Worm (Caenorhabditis elegans) whole organism, dauer: ENCODE data around the gene ucr-2.1.

Experiments
- unc-62 ChIP-seq: sonication (generic microtip); optimal IDR thresholded peaks from 2 replicates; lab custom pipeline; 2017; ENCODE audit warnings: missing biosample characterization, missing genetic modification reagents, missing genetic modification characterization

The ucr-2.1 gene

DNA sequence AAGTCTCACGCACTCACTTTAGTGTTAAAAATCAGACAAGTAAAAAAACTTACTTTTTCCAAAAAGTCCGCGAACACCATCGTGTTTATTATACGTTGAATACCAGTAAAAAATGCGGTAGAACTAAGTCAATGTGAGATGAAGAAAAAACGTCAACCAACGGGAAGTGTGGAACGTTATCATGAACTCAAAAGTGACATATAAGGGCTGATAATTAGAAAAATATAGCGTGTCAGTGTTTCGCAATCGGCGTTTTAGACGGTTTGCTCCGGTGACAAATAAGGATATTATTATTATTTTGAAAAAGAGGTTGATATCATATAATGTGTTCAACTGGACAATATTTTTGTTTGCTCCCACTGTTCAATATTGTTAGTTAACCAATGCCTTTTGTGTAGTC, 13.3 kb upstream of the ucr-2.1 start:
- no peak for TF ChIP-seq unc-62 (GFP tag; lab: Kevin White, UChicago)

ce11 chrX:12005499-12005959, 12.7 kb upstream of the ucr-2.1 start, which contains the start of gene sma-5:
Gene sma-5, minus strand, starts transcription at chrX:12005549.
- no peak for TF ChIP-seq unc-62 (GFP tag; lab: Kevin White, UChicago)

- no peak for TF ChIP-seq unc-62 (GFP tag; lab: Kevin White, UChicago)
These were observed 11.8 kb upstream of the ucr-2.1 start for ce11 chrX:12006470-12006869.

- no peak for TF ChIP-seq unc-62 (GFP tag; lab: Kevin White, UChicago)
These were observed 10.2 kb upstream of the ucr-2.1 start for ce11 chrX:12007905-12008466.

DNA sequence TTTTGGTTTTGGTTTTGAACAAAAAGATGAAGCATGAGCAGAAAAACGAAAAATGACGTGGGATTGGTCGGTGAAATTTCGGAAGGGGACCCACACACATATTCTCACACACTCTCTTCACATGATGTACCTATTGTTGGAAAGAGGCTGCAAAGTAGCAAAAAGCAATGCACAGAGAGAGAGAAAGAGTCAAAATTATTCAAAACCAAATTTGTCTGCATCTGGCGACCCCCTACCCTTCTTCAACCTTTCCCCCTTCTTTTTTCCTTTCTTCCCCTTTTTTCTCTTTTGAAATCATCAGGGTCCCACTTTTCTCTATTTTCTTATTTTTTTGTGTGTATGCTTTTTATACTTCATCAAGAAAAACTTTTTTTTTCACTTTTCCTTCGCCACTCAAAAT, 3.2 kb downstream of the ucr-2.1 start:
- TF ChIP-seq unc-62 (GFP tag; lab: Kevin White, UChicago), result no peak

DNA sequence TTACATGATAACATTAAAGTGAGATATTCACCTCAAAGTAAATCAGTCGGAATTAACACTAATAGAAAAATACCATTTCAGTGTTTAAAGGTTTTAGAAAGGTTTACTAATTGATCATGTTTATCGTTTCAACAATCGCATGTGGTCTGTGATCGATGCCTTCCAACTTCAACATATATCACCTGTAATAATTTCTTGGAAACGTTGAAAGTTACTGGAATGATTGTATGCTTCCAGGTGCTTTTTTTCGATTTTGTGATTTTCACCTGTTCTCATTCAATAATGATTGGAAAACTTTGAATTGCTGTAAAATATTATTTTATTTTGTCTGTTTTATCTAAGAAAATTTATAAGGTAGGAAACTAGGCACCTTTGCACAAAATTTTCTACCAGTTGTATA, 4.3 kb downstream of the ucr-2.1 start:
- no peak for TF ChIP-seq unc-62 (GFP tag; lab: Kevin White, UChicago)

DNA sequence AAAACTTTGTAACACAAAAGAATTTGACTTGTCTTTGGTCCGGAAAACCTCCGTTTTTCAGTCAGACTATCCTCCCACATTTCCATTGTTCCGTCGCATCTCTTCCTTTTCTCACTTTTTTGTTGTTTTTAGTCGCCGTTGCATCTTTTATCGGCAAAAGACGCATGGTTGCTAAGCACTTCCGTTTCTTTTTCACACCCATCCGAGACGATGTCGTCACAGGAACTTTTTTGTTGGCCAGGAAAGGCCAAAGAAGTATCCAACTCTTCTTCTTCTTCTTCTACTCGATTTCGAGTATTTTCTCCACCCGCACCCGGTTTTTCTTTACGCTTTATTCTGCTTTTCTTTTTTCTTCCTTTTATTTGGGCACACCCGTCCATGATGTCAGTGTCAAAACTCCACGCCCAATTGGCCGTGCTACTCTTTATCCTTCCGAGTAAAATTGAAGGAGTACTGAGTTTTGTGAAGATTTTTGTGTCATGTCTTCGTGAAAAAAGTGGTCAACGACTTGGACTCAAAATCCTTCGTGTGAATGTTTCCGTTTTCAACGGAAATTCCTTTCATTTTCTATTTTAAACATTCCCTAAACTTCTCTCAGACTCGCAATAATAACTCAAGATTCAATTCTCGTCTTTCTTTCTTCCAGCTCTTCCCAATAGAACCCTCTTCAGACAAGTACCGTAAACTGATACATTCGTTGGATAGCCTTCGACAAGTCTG, 7.0 kb downstream of the ucr-2.1 start, which contains the start of gene B0198.2:
Gene B0198.2, plus strand, starts transcription at position 670 of the 720 bp plus-strand sequence.
- no peak for TF ChIP-seq unc-62 (GFP tag; lab: Kevin White, UChicago)

- TF ChIP-seq unc-62 (GFP tag; lab: Kevin White, UChicago), result no peak
These were observed 15.7 kb downstream of the ucr-2.1 start, which contains the start of gene tsp-20 for ce11 chrX:12033937-12034336. Gene tsp-20, minus strand, starts transcription at chrX:12034037.

DNA sequence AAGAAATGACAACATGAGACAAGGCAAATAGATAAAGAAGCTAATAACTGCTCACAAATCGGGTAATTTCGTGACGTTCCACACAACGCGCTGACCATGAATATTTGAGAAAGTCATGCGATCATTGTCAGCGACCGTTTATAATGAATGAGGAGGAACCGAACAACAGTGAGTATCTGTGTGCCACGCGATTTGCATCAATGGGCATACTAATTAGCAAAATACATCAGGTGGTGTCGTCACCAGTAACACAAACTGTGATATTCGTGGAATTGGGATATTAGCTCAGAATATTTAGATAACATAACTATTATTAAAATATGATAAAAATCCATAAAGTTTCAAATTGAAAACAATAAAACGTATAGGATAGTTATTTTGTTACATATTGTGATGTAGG, 16.4 kb downstream of the ucr-2.1 start:
- TF ChIP-seq unc-62 (GFP tag; lab: Kevin White, UChicago), result no peak

DNA sequence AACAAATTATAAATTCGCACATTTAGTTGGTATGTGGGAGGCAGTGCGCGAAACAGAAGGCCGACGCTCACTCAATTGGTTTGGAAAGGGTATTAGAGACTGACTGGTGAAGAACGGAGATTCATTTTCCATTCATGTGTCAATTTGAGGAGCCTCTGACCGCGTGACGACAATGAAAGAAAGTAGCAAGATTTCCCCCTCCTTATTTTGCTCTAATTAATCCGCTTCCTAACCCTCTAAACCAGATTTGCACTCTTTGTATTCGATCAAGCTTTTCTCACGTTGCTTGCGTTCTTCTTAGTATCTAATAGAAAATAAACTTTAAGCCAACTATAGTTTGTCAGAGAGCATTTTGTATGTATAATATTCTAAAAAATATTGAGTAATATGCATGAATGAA, 17.9 kb downstream of the ucr-2.1 start:
- TF ChIP-seq unc-62 (GFP tag; lab: Kevin White, UChicago), result no peak

DNA sequence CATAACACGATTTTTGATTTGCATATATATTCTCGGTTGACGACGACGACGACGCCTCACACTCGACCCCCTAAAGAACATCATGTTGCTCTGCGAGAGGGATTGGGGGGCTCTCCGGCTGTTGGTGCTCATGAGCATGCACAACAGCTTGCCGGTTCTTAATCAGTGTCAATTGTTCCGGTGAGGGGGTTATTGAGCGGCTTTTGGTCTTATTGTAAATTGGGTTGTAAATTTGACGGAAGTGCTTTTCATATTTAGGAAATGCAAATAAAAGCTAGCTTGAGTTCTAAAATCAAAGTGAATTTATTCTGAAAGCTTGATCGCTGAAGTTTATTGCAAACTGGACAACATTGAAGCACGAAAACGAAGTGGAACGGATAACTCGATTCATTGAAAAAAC, 19.7 kb downstream of the ucr-2.1 start:
- TF ChIP-seq unc-62 (GFP tag; lab: Kevin White, UChicago), result no peak

DNA sequence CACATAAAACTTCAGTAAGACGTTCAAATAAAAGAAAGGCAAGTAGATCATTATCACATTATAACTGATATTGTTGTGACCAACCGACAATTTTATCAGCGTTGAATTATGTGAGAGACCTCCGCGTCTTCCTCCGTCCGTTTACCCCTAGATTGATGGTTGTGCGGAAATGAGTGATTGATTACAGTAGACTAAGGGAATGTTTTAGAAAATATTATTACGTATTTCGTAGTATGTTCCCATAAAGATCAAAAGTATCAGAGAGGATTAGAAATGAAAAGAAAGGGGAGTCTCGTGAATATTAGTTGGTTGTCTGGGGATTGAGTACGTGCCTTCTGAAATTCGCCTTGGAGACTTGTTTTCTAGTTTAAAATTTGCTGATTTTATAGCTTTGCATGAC, 20.5 kb downstream of the ucr-2.1 start:
- TF ChIP-seq unc-62 (GFP tag; lab: Kevin White, UChicago), result no peak

DNA sequence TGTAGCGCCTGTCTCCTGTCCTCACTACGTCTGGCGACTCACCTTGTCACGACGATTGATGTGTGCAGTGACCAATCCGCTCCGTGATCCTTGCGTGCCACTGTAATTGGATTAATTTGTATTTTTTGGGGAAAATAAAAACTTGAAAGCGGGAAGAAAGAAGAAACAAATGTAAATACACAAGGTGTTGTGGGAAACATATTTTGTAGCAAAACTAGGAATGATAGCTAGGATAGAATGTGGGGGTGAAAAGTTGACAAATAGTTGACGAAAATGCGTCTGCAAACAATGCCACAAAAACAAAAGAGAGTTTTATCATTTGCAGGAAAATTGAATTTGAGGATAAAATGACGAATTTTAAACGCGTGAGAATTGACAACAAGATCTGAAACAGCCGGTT, 38.7 kb downstream of the ucr-2.1 start, which contains the start of gene B0198.3:
Gene B0198.3, minus strand, starts transcription at position 101 of the 400 bp plus-strand sequence.
- TF ChIP-seq unc-62 (GFP tag; lab: Kevin White, UChicago), result no peak

DNA sequence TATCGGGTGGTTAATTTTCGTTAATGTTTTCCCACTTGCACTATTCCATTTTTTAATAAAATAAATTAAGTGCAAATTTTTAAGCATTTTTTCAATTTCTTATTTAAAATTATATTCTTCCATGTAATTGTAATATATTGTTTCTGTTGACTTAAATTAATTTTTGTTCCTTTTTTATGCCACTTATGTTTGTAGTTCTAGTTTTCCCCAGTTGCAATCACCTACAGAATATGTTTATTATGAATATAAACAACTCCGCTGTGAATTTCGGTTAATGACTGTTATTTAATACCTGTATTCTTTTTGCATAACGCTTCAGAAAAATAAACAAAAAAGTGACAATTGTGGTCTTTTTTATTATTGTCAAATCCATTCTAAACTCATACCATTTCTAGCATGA, 46.7 kb downstream of the ucr-2.1 start, which contains the start of gene lgc-23:
Gene lgc-23, plus strand, starts transcription at position 301 of the 400 bp plus-strand sequence.
- no peak for TF ChIP-seq unc-62 (GFP tag; lab: Kevin White, UChicago)

DNA sequence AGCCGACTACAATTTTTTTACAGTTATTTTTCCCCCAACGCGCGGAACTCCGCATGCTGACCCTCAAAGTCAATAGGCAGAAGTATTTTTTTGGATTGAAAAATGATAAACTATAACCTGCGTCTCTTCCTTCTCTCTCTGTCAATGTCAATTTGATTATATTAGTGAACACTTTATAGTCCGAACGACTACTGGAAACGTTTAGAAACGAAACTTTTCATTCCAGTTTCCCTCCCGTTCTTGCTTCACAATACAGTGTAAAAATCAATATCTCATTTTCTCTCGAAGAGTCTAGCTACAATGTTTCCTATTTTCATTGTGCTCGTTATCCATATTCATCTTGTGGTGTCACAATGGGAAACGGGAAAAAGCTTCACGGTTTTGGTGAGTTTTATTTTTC, 50.0 kb downstream of the ucr-2.1 start, which contains the start of gene lgc-24:
Gene lgc-24, plus strand, starts transcription at position 301 of the 400 bp plus-strand sequence.
- no peak for TF ChIP-seq unc-62 (GFP tag; lab: Kevin White, UChicago)
